Worm (Caenorhabditis elegans) whole organism, L4 larva: ENCODE measurements around the gene aat-3.
A peak's percentile ranks its signal among the peaks of the same experiment; 100 is the strongest.

Experiments used
- T20F7.1 ChIP-seq: fragments of 200-800 bp; sonication (Bioruptor generic); optimal IDR thresholded peaks from 2 replicates; lab custom pipeline; 2018; ENCODE audit warnings: mild to moderate bottlenecking, missing genetic modification characterization, missing compliant biosample characterization
- aha-1 ChIP-seq: fragments of 150-350 bp; peaks from one replicate; lab custom pipeline; 2014; ENCODE audit warnings: missing biosample characterization, missing genetic modification characterization
- ceh-20 ChIP-seq: fragments of 200-800 bp; sonication (Bioruptor generic); IDR thresholded peaks from 2 replicates; pipeline ENCODE4 v1.3.6; 2022; ENCODE audit warnings: missing genetic modification reagents, missing genetic modification characterization, missing compliant biosample characterization
- lin-13 ChIP-seq: fragments of 150-350 bp; optimal IDR thresholded peaks from 2 replicates; lab custom pipeline; 2014; ENCODE audit warnings: missing biosample characterization, missing genetic modification reagents, missing genetic modification characterization
- lin-38 ChIP-seq: fragments of 200-800 bp; sonication (Bioruptor generic); IDR thresholded peaks from 2 replicates; pipeline ENCODE4 v1.3.6; 2022; ENCODE audit warnings: missing genetic modification reagents, missing genetic modification characterization, missing compliant biosample characterization
- lsy-2 ChIP-seq, 2 experiments: fragments of 150-350 bp in 1 of 2; sonication (generic microtip) in 1 of 2; optimal IDR thresholded peaks; 2 replicates each; lab custom pipeline; 2014 to 2017; ENCODE audit warnings: missing biosample characterization in 2 of 2, missing genetic modification characterization in 2 of 2
- tag-97 ChIP-seq: fragments of 200-800 bp; sonication (Bioruptor generic); IDR thresholded peaks from 2 replicates; pipeline ENCODE4 v1.3.6; 2022; ENCODE audit warnings: missing genetic modification characterization, missing compliant biosample characterization
- vab-7 ChIP-seq: fragments of 200-800 bp; sonication (Bioruptor generic); IDR thresholded peaks from 2 replicates; pipeline ENCODE4 v1.3.6; 2022; ENCODE audit warnings: missing genetic modification reagents, missing genetic modification characterization, missing compliant biosample characterization

aat-3 gene

DNA sequence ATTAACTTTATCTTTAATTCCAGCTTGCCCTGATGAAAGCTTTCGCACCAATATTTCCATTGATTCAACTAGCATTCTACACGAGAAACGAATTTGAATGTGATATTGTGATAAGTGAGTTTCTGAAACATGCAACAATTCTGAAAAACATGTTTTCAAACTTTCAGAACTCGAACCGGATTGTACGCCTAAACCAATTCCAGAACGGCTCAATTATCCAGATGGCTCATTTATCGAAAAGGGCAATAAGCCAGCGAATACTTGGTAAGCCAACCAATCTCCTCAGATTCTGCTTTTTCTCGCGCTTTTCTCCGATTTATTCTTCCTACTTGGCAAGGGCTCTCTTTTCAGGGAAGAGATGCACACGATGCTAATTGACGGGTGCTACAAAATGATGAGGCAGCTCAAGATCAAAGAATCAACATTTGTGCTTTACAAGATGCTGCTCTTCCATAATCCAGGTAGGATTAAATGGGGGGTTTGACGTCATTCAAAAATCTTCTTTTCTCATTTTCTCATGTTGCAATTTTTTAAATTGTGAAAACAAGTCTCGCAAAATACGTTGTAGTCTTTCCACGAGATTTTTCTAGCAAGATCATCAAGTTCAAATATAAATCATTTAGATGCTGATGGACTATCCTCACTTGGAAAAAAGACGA is 52.4 kb downstream of the aat-3 start (continued):
- TF ChIP-seq lsy-2 (tag; optimal IDR thresholded peaks at IDR 0.05; lab: Kevin White, UChicago), result peak in 1 of 2 experiments; percentile 4
- TF ChIP-seq lin-13 (GFP tag; lab: Kevin White, UChicago), result no peak
- TF ChIP-seq vab-7 (GFP tag; lab: Robert Waterston, UW), result no peak
- TF ChIP-seq ceh-20 (GFP tag; lab: Robert Waterston, UW), result no peak
- no peak for TF ChIP-seq T20F7.1
- no peak for TF ChIP-seq tag-97 (GFP tag; lab: Robert Waterston, UW)
- peak; percentile 95 for TF ChIP-seq aha-1 (tag; lab: Kevin White, UChicago)
- no peak for TF ChIP-seq lin-38
